Worm (Caenorhabditis elegans) whole organism, late embryonic: ENCODE results near the gene srw-134.

ENCODE experiments used
- ceh-18 ChIP-seq: sonication (generic microtip); optimal IDR thresholded peaks from 2 replicates; lab custom pipeline; 2016; ENCODE audit warnings: missing genetic modification characterization, missing compliant biosample characterization
- elt-2 ChIP-seq: sonication (generic microtip); optimal IDR thresholded peaks from 2 replicates; lab custom pipeline; 2016; ENCODE audit warnings: missing genetic modification reagents, missing genetic modification characterization, missing compliant biosample characterization
- mec-3 ChIP-seq: sonication (generic microtip); optimal IDR thresholded peaks from 2 replicates; lab custom pipeline; 2016; ENCODE audit warnings: borderline replicate concordance, missing genetic modification characterization, missing compliant biosample characterization
- pat-9 ChIP-seq: fragments of 200-800 bp; sonication (Bioruptor generic); optimal IDR thresholded peaks from 2 replicates; lab custom pipeline; 2018; ENCODE audit warnings: mild to moderate bottlenecking, missing genetic modification characterization, moderate library complexity, missing compliant biosample characterization
- syd-9 ChIP-seq: sonication (generic microtip); optimal IDR thresholded peaks from 2 replicates; lab custom pipeline; 2016; ENCODE audit warnings: mild to moderate bottlenecking, missing genetic modification characterization, moderate library complexity, missing compliant biosample characterization
- tbx-2 ChIP-seq: sonication (generic microtip); optimal IDR thresholded peaks from 2 replicates; lab custom pipeline; 2016; ENCODE audit warnings: missing genetic modification characterization, missing compliant biosample characterization
- ttx-3 ChIP-seq: sonication (generic microtip); optimal IDR thresholded peaks from 2 replicates; lab custom pipeline; 2016; ENCODE audit warnings: missing genetic modification reagents, missing genetic modification characterization, missing compliant biosample characterization

DNA sequence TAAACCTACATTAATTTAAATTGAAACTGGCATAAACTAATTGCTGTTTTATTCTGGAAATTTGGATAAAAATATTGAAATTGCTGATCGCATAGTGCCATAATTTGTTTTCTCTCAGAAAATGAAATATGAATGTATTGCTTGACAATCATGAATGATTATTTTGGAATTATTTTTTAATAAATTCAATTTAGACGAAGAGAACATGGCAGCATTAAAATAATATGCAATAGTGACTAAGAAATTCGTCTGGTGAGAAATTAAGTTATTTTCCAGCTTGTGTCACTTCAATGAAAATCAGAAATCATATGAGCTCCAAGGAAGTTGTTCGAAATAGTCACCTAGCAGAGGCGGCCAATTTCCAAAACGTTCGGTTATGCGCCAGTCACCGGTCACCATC, 2.2 kb upstream of the srw-134 start, which contains the start of gene srw-133:
- TF ChIP-seq elt-2 (tag; lab: Kevin White, UChicago) (no peak), mec-3 (no peak), pat-9 (tag; lab: Kevin White, UChicago) (no peak), tbx-2 (tag; lab: Kevin White, UChicago) (no peak), ceh-18 (no peak), syd-9 (tag; lab: Kevin White, UChicago) (no peak), ttx-3 (tag; lab: Kevin White, UChicago) (no peak)
